Fruit fly (Drosophila melanogaster) whole organism, embryonic: ENCODE results near the gene Cont.
A peak's percentile ranks its signal among the peaks of the same experiment; 100 is the strongest.

Experiments used
- ATbp ChIP-seq: fragments of 200-800 bp; sonication (Bioruptor generic); optimal IDR thresholded peaks from 2 replicates; lab custom pipeline; 2017; ENCODE audit warnings: missing biosample characterization, mild to moderate bottlenecking, missing genetic modification characterization, missing genetic modification reagents
- Adf1 ChIP-seq: fragments of 200-800 bp; sonication (Bioruptor generic); IDR thresholded peaks from 2 replicates; pipeline ENCODE4 v1.3.6; 2022; ENCODE audit warnings: missing biosample characterization, missing genetic modification characterization
- Awh ChIP-seq: fragments of 200-800 bp; sonication (Bioruptor generic); IDR thresholded peaks from 2 replicates; pipeline ENCODE4, ENCODE4 v1.3.6; 2022; ENCODE audit warnings: missing biosample characterization, missing genetic modification characterization
- BtbVII ChIP-seq: fragments of 200-800 bp; sonication (Bioruptor generic); optimal IDR thresholded peaks from 3 replicates; lab custom pipeline; 2017; ENCODE audit warnings: missing biosample characterization, mild to moderate bottlenecking, missing genetic modification characterization
- C15 ChIP-seq: fragments of 200-800 bp; sonication (Bioruptor generic); IDR thresholded peaks from 3 replicates; pipeline ENCODE4 v1.3.6; 2022; ENCODE audit warnings: missing biosample characterization, missing genetic modification characterization
- CG12155 ChIP-seq: fragments of 200-800 bp; sonication (Bioruptor generic); optimal IDR thresholded peaks from 3 replicates; lab custom pipeline; 2016; ENCODE audit warnings: missing biosample characterization, missing genetic modification characterization
- CG13287 ChIP-seq: fragments of 200-800 bp; sonication (Bioruptor generic); IDR thresholded peaks from 2 replicates; pipeline ENCODE4 v1.3.6; 2022; ENCODE audit warnings: missing biosample characterization, missing genetic modification characterization; ENCODE audit not compliant: partially characterized antibody
- CG1647 ChIP-seq: fragments of 200-800 bp; sonication (Bioruptor generic); optimal IDR thresholded peaks from 3 replicates; lab custom pipeline; 2016; ENCODE audit warnings: missing biosample characterization, missing genetic modification characterization
- CG18619 ChIP-seq: fragments of 200-800 bp; sonication (Bioruptor generic); optimal IDR thresholded peaks from 3 replicates; lab custom pipeline; 2017; ENCODE audit warnings: missing biosample characterization, mild to moderate bottlenecking, missing genetic modification characterization
- CG3065 ChIP-seq: fragments of 200-800 bp; sonication (Bioruptor generic); optimal IDR thresholded peaks from 2 replicates; lab custom pipeline; 2016; ENCODE audit warnings: missing biosample characterization, missing genetic modification characterization
- CG4360 ChIP-seq: fragments of 200-800 bp; sonication (Bioruptor generic); IDR thresholded peaks from 2 replicates; pipeline ENCODE4 v1.3.6; 2022; ENCODE audit warnings: missing biosample characterization, missing genetic modification characterization
- CG5953 ChIP-seq: fragments of 200-800 bp; sonication (Bioruptor generic); IDR thresholded peaks from 2 replicates; pipeline ENCODE4 v1.3.6; 2022; ENCODE audit warnings: missing biosample characterization, missing genetic modification characterization
- CG6654 ChIP-seq: fragments of 200-800 bp; sonication (Bioruptor generic); optimal IDR thresholded peaks from 2 replicates; lab custom pipeline; 2017; ENCODE audit warnings: missing biosample characterization, mild to moderate bottlenecking, missing genetic modification characterization
- CG6689 ChIP-seq: fragments of 200-800 bp; sonication (Bioruptor generic); IDR thresholded peaks from 2 replicates; pipeline ENCODE4 v1.3.6; 2022; ENCODE audit warnings: missing biosample characterization, missing genetic modification characterization
- CG6813 ChIP-seq: fragments of 200-800 bp; sonication (Bioruptor generic); optimal IDR thresholded peaks from 2 replicates; lab custom pipeline; 2017; ENCODE audit warnings: missing biosample characterization, missing genetic modification characterization, mild to moderate bottlenecking, moderate library complexity, missing genetic modification reagents
- CG7357 ChIP-seq: fragments of 200-800 bp; sonication (Bioruptor generic); IDR thresholded peaks from 3 replicates; pipeline ENCODE4 v1.3.6; 2022; ENCODE audit warnings: missing biosample characterization, missing genetic modification characterization
- CG7745 ChIP-seq: fragments of 200-800 bp; sonication (Bioruptor generic); optimal IDR thresholded peaks from 2 replicates; lab custom pipeline; 2018; ENCODE audit warnings: missing biosample characterization, mild to moderate bottlenecking, missing genetic modification characterization, moderate library complexity
- CoRest ChIP-seq: fragments of 200-800 bp; sonication (Bioruptor generic); optimal IDR thresholded peaks from 3 replicates; lab custom pipeline; 2018; ENCODE audit warnings: missing biosample characterization, mild to moderate bottlenecking, missing genetic modification characterization, moderate library complexity
- D ChIP-seq, 2 experiments: fragments of 200-800 bp in 1 of 2; fragments of >200 bp in 1 of 2; sonication (Bioruptor generic) in 1 of 2; optimal IDR thresholded peaks; 2 replicates in 1 of 2; 3 replicates in 1 of 2; lab custom pipeline; 2017; ENCODE audit warnings: mild to moderate bottlenecking in 1 of 2, missing biosample characterization in 1 of 2, missing genetic modification characterization in 1 of 2, missing genetic modification reagents in 1 of 2
- Gsc ChIP-seq: fragments of 200-800 bp; sonication (Bioruptor generic); IDR thresholded peaks from 2 replicates; pipeline ENCODE4 v1.3.6; 2022; ENCODE audit warnings: missing biosample characterization, missing genetic modification characterization
- Gug ChIP-seq: fragments of 200-800 bp; sonication (Bioruptor generic); IDR thresholded peaks from 4 replicates; pipeline ENCODE4 v1.3.6; 2022; ENCODE audit warnings: missing biosample characterization, missing genetic modification characterization
- Lpt ChIP-seq: fragments of >200 bp; optimal IDR thresholded peaks from 2 replicates; lab custom pipeline; 2018; ENCODE audit warnings: missing biosample characterization, missing genetic modification characterization
- MTF-1 ChIP-seq: fragments of 200-800 bp; sonication (Bioruptor generic); optimal IDR thresholded peaks from 2 replicates; lab custom pipeline; 2018; ENCODE audit warnings: missing biosample characterization, mild to moderate bottlenecking, missing genetic modification characterization, borderline replicate concordance
- Nf-YC ChIP-seq: fragments of 200-800 bp; optimal IDR thresholded peaks from 3 replicates; lab custom pipeline; 2019; ENCODE audit warnings: missing biosample characterization, mild to moderate bottlenecking, missing genetic modification characterization, moderate library complexity
- Oli ChIP-seq: fragments of 200-800 bp; sonication (Bioruptor generic); optimal IDR thresholded peaks from 2 replicates; lab custom pipeline; 2018; ENCODE audit warnings: missing biosample characterization, mild to moderate bottlenecking, missing genetic modification characterization, moderate library complexity
- Ptx1 ChIP-seq: fragments of 200-800 bp; sonication (Bioruptor generic); IDR thresholded peaks from 2 replicates; pipeline ENCODE4 v1.3.6; 2022; ENCODE audit warnings: missing biosample characterization, missing genetic modification characterization
- Xbp1 ChIP-seq: fragments of 200-800 bp; sonication (Bioruptor generic); optimal IDR thresholded peaks from 3 replicates; lab custom pipeline; 2016; ENCODE audit warnings: missing biosample characterization, mild to moderate bottlenecking, missing genetic modification characterization
- amos ChIP-seq: fragments of 200-800 bp; sonication (Bioruptor generic); IDR thresholded peaks from 2 replicates; pipeline ENCODE4 v1.3.6; 2022; ENCODE audit warnings: missing biosample characterization, missing genetic modification characterization; ENCODE audit not compliant: partially characterized antibody
- az2 ChIP-seq: fragments of 200-800 bp; sonication (Bioruptor generic); optimal IDR thresholded peaks from 3 replicates; lab custom pipeline; 2016; ENCODE audit warnings: missing biosample characterization, missing genetic modification characterization
- bbx ChIP-seq: fragments of 200-800 bp; sonication (Bioruptor generic); IDR thresholded peaks from 2 replicates; pipeline ENCODE4 v1.3.6; 2022; ENCODE audit warnings: missing biosample characterization, missing genetic modification characterization; ENCODE audit not compliant: partially characterized antibody
- bigmax ChIP-seq: fragments of 200-800 bp; sonication (Bioruptor generic); optimal IDR thresholded peaks from 2 replicates; lab custom pipeline; 2018; ENCODE audit warnings: missing biosample characterization, mild to moderate bottlenecking, missing genetic modification characterization
- bsh ChIP-seq, 2 experiments: fragments of 200-800 bp; sonication (Bioruptor generic); optimal IDR thresholded peaks; 2 replicates each; lab custom pipeline; 2017 to 2018; ENCODE audit warnings: mild to moderate bottlenecking in 2 of 2, missing biosample characterization in 2 of 2, missing genetic modification characterization in 2 of 2, moderate library complexity in 1 of 2
- cad ChIP-seq: fragments of >200 bp; optimal IDR thresholded peaks from 2 replicates; lab custom pipeline; 2017; ENCODE audit warnings: missing biosample characterization, missing genetic modification characterization
- chinmo ChIP-seq: fragments of 200-800 bp; sonication (Bioruptor generic); IDR thresholded peaks from 4 replicates; pipeline ENCODE4 v1.3.6; 2022; ENCODE audit warnings: missing biosample characterization, missing genetic modification characterization; ENCODE audit not compliant: partially characterized antibody
- chm ChIP-seq: fragments of 200-800 bp; sonication (Bioruptor generic); IDR thresholded peaks from 2 replicates; pipeline ENCODE4 v1.3.6; 2022; ENCODE audit warnings: missing biosample characterization, missing genetic modification characterization
- cwo ChIP-seq: fragments of 200-800 bp; sonication (Bioruptor generic); optimal IDR thresholded peaks from 3 replicates; lab custom pipeline; 2017; ENCODE audit warnings: missing biosample characterization, missing genetic modification characterization, mild to moderate bottlenecking, moderate library complexity, missing genetic modification reagents
- disco-r ChIP-seq: fragments of 200-800 bp; sonication (Bioruptor generic); optimal IDR thresholded peaks from 2 replicates; lab custom pipeline; 2016; ENCODE audit warnings: missing biosample characterization, missing genetic modification characterization
- dmrt11E ChIP-seq: fragments of 200-800 bp; sonication (Bioruptor generic); optimal IDR thresholded peaks from 3 replicates; lab custom pipeline; 2018; ENCODE audit warnings: missing biosample characterization, mild to moderate bottlenecking, missing genetic modification characterization, moderate library complexity
- ewg ChIP-seq: fragments of 200-800 bp; sonication (Bioruptor generic); optimal IDR thresholded peaks from 3 replicates; lab custom pipeline; 2017; ENCODE audit warnings: mild to moderate bottlenecking, missing biosample characterization, missing genetic modification reagents, missing genetic modification characterization
- fd102C ChIP-seq: fragments of 200-800 bp; sonication (Bioruptor generic); optimal IDR thresholded peaks from 2 replicates; lab custom pipeline; 2018; ENCODE audit warnings: missing biosample characterization, mild to moderate bottlenecking, missing genetic modification characterization, moderate library complexity
- grau ChIP-seq: fragments of 200-800 bp; optimal IDR thresholded peaks from 3 replicates; lab custom pipeline; 2019; ENCODE audit warnings: missing biosample characterization, mild to moderate bottlenecking, missing genetic modification characterization, moderate library complexity
- jing ChIP-seq: fragments of 200-800 bp; sonication (Bioruptor generic); optimal IDR thresholded peaks from 2 replicates; lab custom pipeline; 2018; ENCODE audit warnings: missing biosample characterization, mild to moderate bottlenecking, missing genetic modification characterization
- ken ChIP-seq: fragments of 200-800 bp; sonication (Bioruptor generic); IDR thresholded peaks from 3 replicates; pipeline ENCODE4 v1.3.6; 2022; ENCODE audit warnings: missing biosample characterization, missing genetic modification characterization
- klu ChIP-seq: fragments of 200-800 bp; sonication (Bioruptor generic); IDR thresholded peaks from 2 replicates; pipeline ENCODE4 v1.3.6; 2022; ENCODE audit warnings: missing biosample characterization, missing genetic modification characterization
- odd ChIP-seq: fragments of 200-800 bp; sonication (Bioruptor generic); optimal IDR thresholded peaks from 2 replicates; lab custom pipeline; 2017; ENCODE audit warnings: missing biosample characterization, mild to moderate bottlenecking, missing genetic modification characterization
- p53 ChIP-seq: fragments of 200-800 bp; sonication (Bioruptor generic); optimal IDR thresholded peaks from 2 replicates; lab custom pipeline; 2016; ENCODE audit warnings: missing biosample characterization, missing genetic modification characterization
- sens ChIP-seq: fragments of 200-800 bp; sonication (Bioruptor generic); peaks from one replicate; lab custom pipeline; 2016; ENCODE audit warnings: missing biosample characterization, missing genetic modification characterization
- sr ChIP-seq: fragments of 200-800 bp; sonication (Bioruptor generic); IDR thresholded peaks from 3 replicates; pipeline ENCODE4 v1.3.6; 2022; ENCODE audit warnings: missing biosample characterization, missing genetic modification characterization
- ssp ChIP-seq: fragments of 200-800 bp; sonication (Bioruptor generic); IDR thresholded peaks from 2 replicates; pipeline ENCODE4 v1.3.6; 2022; ENCODE audit warnings: missing biosample characterization, missing genetic modification characterization
- tio ChIP-seq: fragments of 200-800 bp; sonication (Bioruptor generic); optimal IDR thresholded peaks from 2 replicates; lab custom pipeline; 2017; ENCODE audit warnings: missing biosample characterization, missing genetic modification characterization, inconsistent platforms
- toy ChIP-seq: fragments of 200-800 bp; sonication (Bioruptor generic); IDR thresholded peaks from 2 replicates; pipeline ENCODE4 v1.3.6; 2022; ENCODE audit warnings: missing biosample characterization, missing genetic modification characterization

Cont gene

dm6 chr3R:4359625-4360024, 21.5 kb upstream of the Cont start, which contains the start of gene CG1090 (continued):
- TF ChIP-seq CG6689 (GFP tag; lab: Robert Waterston, UW) (no peak), CG4360 (GFP tag; lab: Robert Waterston, UW) (no peak), toy (GFP tag; lab: Robert Waterston, UW) (no peak), CoRest (tag; lab: Kevin White, UChicago) (no peak), bbx (GFP tag; lab: Robert Waterston, UW) (no peak), CG7745 (tag; lab: Kevin White, UChicago) (no peak), cwo (GFP tag; lab: Kevin White, UChicago) (no peak), chm (GFP tag; lab: Robert Waterston, UW) (no peak), az2 (GFP tag; lab: Kevin White, UChicago) (no peak), Adf1 (GFP tag; lab: Robert Waterston, UW) (no peak; the same call in 1 of the 2 replicates), CG5953 (GFP tag; lab: Robert Waterston, UW) (no peak), CG18619 (GFP tag; lab: Kevin White, UChicago) (no peak), Gug (GFP tag; lab: Robert Waterston, UW) (no peak), odd (no peak), CG12155 (GFP tag; lab: Kevin White, UChicago) (no peak), cad (GFP tag; lab: Kevin White, UChicago) (no peak), grau (tag; lab: Kevin White, UChicago) (no peak), ken (no peak), p53 (GFP tag; lab: Kevin White, UChicago) (no peak), tio (GFP tag; lab: Kevin White, UChicago) (no peak), bigmax (GFP tag; lab: Kevin White, UChicago) (no peak), klu (no peak), CG1647 (GFP tag; lab: Kevin White, UChicago) (no peak), ssp (GFP tag; lab: Robert Waterston, UW) (no peak), sens (GFP tag; lab: Kevin White, UChicago) (no peak), amos (GFP tag; lab: Robert Waterston, UW) (no peak), chinmo (0 out of 4 replicates have a peak, but pooled peaks have one; percentile 37), Ptx1 (GFP tag; lab: Robert Waterston, UW) (no peak), CG6813 (GFP tag; lab: Kevin White, UChicago) (peak; percentile 37), jing (GFP tag; lab: Kevin White, UChicago) (no peak), fd102C (GFP tag; lab: Kevin White, UChicago) (no peak), dmrt11E (no peak), C15 (GFP tag; lab: Robert Waterston, UW) (no peak), MTF-1 (GFP tag; lab: Kevin White, UChicago) (no peak), Gsc (GFP tag; lab: Robert Waterston, UW) (no peak), sr (no peak), Oli (tag; lab: Kevin White, UChicago) (no peak), D (optimal IDR thresholded peaks at IDR 0.05; lab: Kevin White, UChicago) (no peak), D (GFP tag; optimal IDR thresholded peaks at IDR 0.05; lab: Kevin White, UChicago) (no peak), disco-r (GFP tag; lab: Kevin White, UChicago) (no peak), CG6654 (GFP tag; lab: Kevin White, UChicago) (no peak), BtbVII (GFP tag; lab: Kevin White, UChicago) (peak; percentile 55), CG7357 (GFP tag; lab: Robert Waterston, UW) (no peak), Awh (no peak), CG3065 (GFP tag; lab: Kevin White, UChicago) (no peak), bsh (GFP tag; optimal IDR thresholded peaks at IDR 0.05; lab: Kevin White, UChicago) (no peak), Lpt (GFP tag; lab: Kevin White, UChicago) (no peak), CG13287 (GFP tag; lab: Robert Waterston, UW) (no peak), Nf-YC (tag; lab: Kevin White, UChicago) (peak; percentile 37), ewg (GFP tag; lab: Kevin White, UChicago) (no peak), ATbp (no peak), Xbp1 (GFP tag; lab: Kevin White, UChicago) (no peak)
